Fruit fly (Drosophila melanogaster): ENCODE results near the gene CG32022.

DNA sequence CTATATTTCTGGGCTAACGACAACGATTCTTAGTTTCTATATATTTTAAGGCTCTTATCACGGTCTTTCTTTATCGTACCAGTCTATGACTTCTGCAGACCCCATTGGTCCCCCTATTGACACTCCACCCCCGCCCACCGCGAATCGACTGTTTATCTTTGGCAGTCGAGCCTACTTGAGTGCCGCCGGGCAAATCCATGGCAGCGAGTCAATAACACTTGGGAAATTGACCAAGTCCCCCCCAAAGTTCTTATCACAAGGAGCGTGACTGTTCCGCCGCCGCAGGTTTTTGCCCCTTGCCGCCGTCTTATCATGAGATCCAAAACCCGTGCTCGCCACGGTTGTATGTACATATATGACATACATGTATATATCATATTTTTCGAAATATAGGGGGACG lies 21.5 kb downstream of the CG32022 start:
- TF ChIP-seq CG8478 (optimal IDR thresholded peaks at IDR 0.05) (no peak), Dll (optimal IDR thresholded peaks at IDR 0.05) (no peak), usp (GFP tag; optimal IDR thresholded peaks at IDR 0.05) (no peak), pan (optimal IDR thresholded peaks at IDR 0.05) (no peak), psq (optimal IDR thresholded peaks at IDR 0.05) (no peak), EcR (GFP tag; optimal IDR thresholded peaks at IDR 0.05) (peak in 1 of 2 experiments; percentile 56)

Data from whole organism.